Fruit fly (Drosophila melanogaster): Measurements from ENCODE around the gene COX4.

The COX4 gene

dm6 chr2L:19966410-19966809 is 7.9 kb downstream of the COX4 start, which contains the start of gene OS9:
Gene OS9 (minus strand): TSS chr2L:19966510.
- no peak for TF ChIP-seq pan (optimal IDR thresholded peaks at IDR 0.05)
- no peak for TF ChIP-seq Dll (optimal IDR thresholded peaks at IDR 0.05)

- TF ChIP-seq psq (optimal IDR thresholded peaks at IDR 0.05) (no peak), CG8478 (optimal IDR thresholded peaks at IDR 0.05) (no peak), Dll (optimal IDR thresholded peaks at IDR 0.05) (no peak)
Observed at dm6 chr2L:19967390-19967789, 8.9 kb downstream of the COX4 start, which contains the start of gene Hf. Gene Hf (minus strand): TSS chr2L:19967685.

dm6 chr2L:19987875-19988665 is 29.6 kb downstream of the COX4 start:
- TF ChIP-seq usp (GFP tag; optimal IDR thresholded peaks at IDR 0.05) = no peak
- TF ChIP-seq psq (optimal IDR thresholded peaks at IDR 0.05) = no peak
- no peak for TF ChIP-seq Dll (optimal IDR thresholded peaks at IDR 0.05)

DNA sequence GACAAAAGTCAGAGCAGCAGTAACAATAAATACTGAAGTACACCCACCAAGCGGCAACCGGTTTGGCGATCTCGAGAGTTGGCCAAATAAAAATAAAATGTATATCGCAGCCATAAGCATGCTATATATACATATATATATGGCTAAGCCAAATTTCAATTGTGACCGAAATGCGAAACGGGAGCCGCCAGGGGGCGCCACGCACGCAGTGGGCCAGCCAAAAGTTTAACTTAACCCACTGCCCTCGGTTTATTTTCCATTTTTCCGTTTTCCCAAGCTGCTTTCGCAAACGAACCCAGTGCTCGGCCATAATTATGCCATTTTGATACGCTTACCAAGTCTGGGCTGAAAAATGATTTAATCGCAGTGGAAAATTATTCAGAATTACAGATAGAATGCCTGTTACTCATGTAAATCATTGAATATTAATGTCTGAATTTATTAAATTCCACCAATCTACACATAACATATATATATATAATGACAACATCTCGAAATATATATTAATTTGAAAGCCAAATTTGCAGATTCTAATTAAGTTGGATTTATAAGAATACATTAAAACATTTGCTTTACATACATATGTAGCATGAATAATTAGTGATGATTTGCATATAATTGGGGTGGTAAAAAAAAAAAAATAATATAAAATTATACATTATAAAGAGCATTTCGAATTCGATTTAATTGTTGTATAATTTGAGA is 31.3 kb downstream of the COX4 start:
- no peak for TF ChIP-seq Dll (optimal IDR thresholded peaks at IDR 0.05)
- no peak for TF ChIP-seq usp (GFP tag; optimal IDR thresholded peaks at IDR 0.05)
- no peak for TF ChIP-seq CG8478 (optimal IDR thresholded peaks at IDR 0.05)
- TF ChIP-seq psq (optimal IDR thresholded peaks at IDR 0.05) = no peak
- TF ChIP-seq pan (optimal IDR thresholded peaks at IDR 0.05) = no peak
- TF ChIP-seq EcR (GFP tag; optimal IDR thresholded peaks at IDR 0.05) = no peak

- no peak for TF ChIP-seq pan (optimal IDR thresholded peaks at IDR 0.05)
- no peak for TF ChIP-seq Dll (optimal IDR thresholded peaks at IDR 0.05)
- TF ChIP-seq EcR (GFP tag; optimal IDR thresholded peaks at IDR 0.05) = no peak
- TF ChIP-seq psq (optimal IDR thresholded peaks at IDR 0.05) = no peak
- no peak for TF ChIP-seq CG8478 (optimal IDR thresholded peaks at IDR 0.05)
- no peak for TF ChIP-seq usp (GFP tag; optimal IDR thresholded peaks at IDR 0.05)
Observed at dm6 chr2L:19992427-19992998, 34.0 kb downstream of the COX4 start.

- TF ChIP-seq pan (optimal IDR thresholded peaks at IDR 0.05) (no peak), CG8478 (optimal IDR thresholded peaks at IDR 0.05) (no peak), usp (GFP tag; optimal IDR thresholded peaks at IDR 0.05) (no peak), psq (optimal IDR thresholded peaks at IDR 0.05) (no peak), Dll (optimal IDR thresholded peaks at IDR 0.05) (no peak), EcR (GFP tag; optimal IDR thresholded peaks at IDR 0.05) (no peak)
Observed at dm6 chr2L:19998139-19998538, 39.6 kb downstream of the COX4 start.

- TF ChIP-seq pan (optimal IDR thresholded peaks at IDR 0.05) = no peak
- no peak for TF ChIP-seq CG8478 (optimal IDR thresholded peaks at IDR 0.05)
- TF ChIP-seq Dll (optimal IDR thresholded peaks at IDR 0.05) = no peak
- no peak for TF ChIP-seq psq (optimal IDR thresholded peaks at IDR 0.05)
- TF ChIP-seq usp (GFP tag; optimal IDR thresholded peaks at IDR 0.05) = no peak
- TF ChIP-seq EcR (GFP tag; optimal IDR thresholded peaks at IDR 0.05) = no peak
Observed at dm6 chr2L:20002086-20002485, 43.6 kb downstream of the COX4 start.

- TF ChIP-seq psq (optimal IDR thresholded peaks at IDR 0.05) = no peak
- no peak for TF ChIP-seq usp (GFP tag; optimal IDR thresholded peaks at IDR 0.05)
- TF ChIP-seq Dll (optimal IDR thresholded peaks at IDR 0.05) = no peak
- no peak for TF ChIP-seq pan (optimal IDR thresholded peaks at IDR 0.05)
- no peak for TF ChIP-seq EcR (GFP tag; optimal IDR thresholded peaks at IDR 0.05)
- TF ChIP-seq CG8478 (optimal IDR thresholded peaks at IDR 0.05) = no peak
Observed at dm6 chr2L:20004341-20004740, 45.8 kb downstream of the COX4 start.

dm6 chr2L:20005064-20005463 is 46.6 kb downstream of the COX4 start:
- no peak for TF ChIP-seq psq (optimal IDR thresholded peaks at IDR 0.05)
- no peak for TF ChIP-seq usp (GFP tag; optimal IDR thresholded peaks at IDR 0.05)
- TF ChIP-seq EcR (GFP tag; optimal IDR thresholded peaks at IDR 0.05) = no peak
- TF ChIP-seq Dll (optimal IDR thresholded peaks at IDR 0.05) = no peak

Data from whole organism.